Worm (Caenorhabditis elegans): Measurements from ENCODE around the gene F41B4.3.

Gene F41B4.3

ce11 chrX:6853318-6853717 lies 17.4 kb upstream of the F41B4.3 start, which contains the start of gene rig-3:
Gene rig-3 (plus strand): TSS chrX:6853618.
- no peak for TF ChIP-seq ama-1 (optimal IDR thresholded peaks at IDR 0.05)
- no peak for TF ChIP-seq B0310.2 (tag; optimal IDR thresholded peaks at IDR 0.05)
- no peak for TF ChIP-seq hmg-4 (GFP tag; optimal IDR thresholded peaks at IDR 0.05)
- TF ChIP-seq tbx-11 (GFP tag; IDR thresholded peaks at IDR 0.05): no peak
- TF ChIP-seq F13C5.2 (tag; optimal IDR thresholded peaks at IDR 0.05): no peak
- no peak for TF ChIP-seq pes-1 (GFP tag; IDR thresholded peaks at IDR 0.05)
- TF ChIP-seq ceh-36 (tag; optimal IDR thresholded peaks at IDR 0.05): no peak
- no peak for TF ChIP-seq aly-1 (tag; optimal IDR thresholded peaks at IDR 0.05)
- TF ChIP-seq ets-7 (tag; optimal IDR thresholded peaks at IDR 0.05): no peak
- no peak for TF ChIP-seq flt-1 (GFP tag; IDR thresholded peaks at IDR 0.05)
- TF ChIP-seq scrt-1 (GFP tag; IDR thresholded peaks at IDR 0.05): no peak
- TF ChIP-seq sea-1 (GFP tag; conservative IDR thresholded peaks at IDR 0.05): no peak

- TF ChIP-seq tra-4 (tag; optimal IDR thresholded peaks at IDR 0.05) (no peak), F13C5.2 (tag; optimal IDR thresholded peaks at IDR 0.05) (no peak), tbx-11 (GFP tag; IDR thresholded peaks at IDR 0.05) (no peak), hmg-4 (GFP tag; optimal IDR thresholded peaks at IDR 0.05) (no peak), scrt-1 (GFP tag; IDR thresholded peaks at IDR 0.05) (no peak), aly-1 (tag; optimal IDR thresholded peaks at IDR 0.05) (no peak), ceh-13 (GFP tag; optimal IDR thresholded peaks at IDR 0.05) (no peak), sea-1 (GFP tag; conservative IDR thresholded peaks at IDR 0.05) (no peak), tbx-37 (GFP tag; conservative IDR thresholded peaks at IDR 0.05) (no peak), flt-1 (GFP tag; IDR thresholded peaks at IDR 0.05) (no peak), ets-7 (tag; optimal IDR thresholded peaks at IDR 0.05) (no peak)
Measured at ce11 chrX:6850412-6850811, 14.5 kb upstream of the F41B4.3 start.

ce11 chrX:6848596-6848995 lies 12.7 kb upstream of the F41B4.3 start:
- TF ChIP-seq sea-1 (GFP tag; conservative IDR thresholded peaks at IDR 0.05) (no peak), tbx-37 (GFP tag; conservative IDR thresholded peaks at IDR 0.05) (no peak), hmg-4 (GFP tag; optimal IDR thresholded peaks at IDR 0.05) (no peak), ceh-36 (tag; optimal IDR thresholded peaks at IDR 0.05) (no peak), B0310.2 (tag; optimal IDR thresholded peaks at IDR 0.05) (no peak), flt-1 (GFP tag; IDR thresholded peaks at IDR 0.05) (no peak), F13C5.2 (tag; optimal IDR thresholded peaks at IDR 0.05) (no peak), hnd-1 (tag; optimal IDR thresholded peaks at IDR 0.05) (no peak), pes-1 (GFP tag; IDR thresholded peaks at IDR 0.05) (no peak), tra-4 (tag; optimal IDR thresholded peaks at IDR 0.05) (no peak), aly-1 (tag; optimal IDR thresholded peaks at IDR 0.05) (no peak)

ce11 chrX:6845934-6846333 lies 10.0 kb upstream of the F41B4.3 start, which contains the start of gene C53B7.2:
Gene C53B7.2 (plus strand): TSS chrX:6846234.
- TF ChIP-seq sea-1 (GFP tag; conservative IDR thresholded peaks at IDR 0.05) (no peak), pes-1 (GFP tag; IDR thresholded peaks at IDR 0.05) (no peak), tbx-37 (GFP tag; conservative IDR thresholded peaks at IDR 0.05) (no peak), hmg-4 (GFP tag; optimal IDR thresholded peaks at IDR 0.05) (no peak), hnd-1 (tag; optimal IDR thresholded peaks at IDR 0.05) (no peak), tbx-11 (GFP tag; IDR thresholded peaks at IDR 0.05) (no peak), tra-4 (tag; optimal IDR thresholded peaks at IDR 0.05) (no peak), ceh-36 (tag; optimal IDR thresholded peaks at IDR 0.05) (no peak), ets-7 (tag; optimal IDR thresholded peaks at IDR 0.05) (no peak), F13C5.2 (tag; optimal IDR thresholded peaks at IDR 0.05) (no peak), ama-1 (optimal IDR thresholded peaks at IDR 0.05) (no peak), aly-1 (tag; optimal IDR thresholded peaks at IDR 0.05) (no peak), B0310.2 (tag; optimal IDR thresholded peaks at IDR 0.05) (no peak), hmbx-1 (tag; optimal IDR thresholded peaks at IDR 0.05) (no peak), flt-1 (GFP tag; IDR thresholded peaks at IDR 0.05) (no peak), scrt-1 (GFP tag; IDR thresholded peaks at IDR 0.05) (no peak), ceh-13 (GFP tag; optimal IDR thresholded peaks at IDR 0.05) (no peak)

ce11 chrX:6844394-6845072 lies 8.6 kb upstream of the F41B4.3 start, which contains the start of gene C53B7.3:
Gene C53B7.3 (plus strand): TSS chrX:6844755.
- TF ChIP-seq ets-7 (tag; optimal IDR thresholded peaks at IDR 0.05) (no peak), aly-1 (tag; optimal IDR thresholded peaks at IDR 0.05) (no peak)

- peak; percentile 42 for TF ChIP-seq F13C5.2 (tag; optimal IDR thresholded peaks at IDR 0.05)
- TF ChIP-seq flt-1 (GFP tag; IDR thresholded peaks at IDR 0.05): no peak
- no peak for TF ChIP-seq tbx-11 (GFP tag; IDR thresholded peaks at IDR 0.05)
- TF ChIP-seq aly-1 (tag; optimal IDR thresholded peaks at IDR 0.05): no peak
- no peak for TF ChIP-seq hnd-1 (tag; optimal IDR thresholded peaks at IDR 0.05)
Measured at ce11 chrX:6840670-6841308, 4.9 kb upstream of the F41B4.3 start, which contains the start of the genes glr-6 and asg-2. Gene glr-6 (minus strand): TSS chrX:6840720. Gene asg-2 (plus strand): TSS chrX:6841258.

- TF ChIP-seq scrt-1 (GFP tag; IDR thresholded peaks at IDR 0.05): no peak
- no peak for TF ChIP-seq ama-1 (optimal IDR thresholded peaks at IDR 0.05)
- no peak for TF ChIP-seq F13C5.2 (tag; optimal IDR thresholded peaks at IDR 0.05)
- TF ChIP-seq sea-1 (GFP tag; conservative IDR thresholded peaks at IDR 0.05): no peak
- no peak for TF ChIP-seq flt-1 (GFP tag; IDR thresholded peaks at IDR 0.05)
- no peak for TF ChIP-seq hnd-1 (tag; optimal IDR thresholded peaks at IDR 0.05)
- no peak for TF ChIP-seq hmbx-1 (tag; optimal IDR thresholded peaks at IDR 0.05)
- TF ChIP-seq hmg-4 (GFP tag; optimal IDR thresholded peaks at IDR 0.05): no peak
- no peak for TF ChIP-seq tbx-11 (GFP tag; IDR thresholded peaks at IDR 0.05)
- TF ChIP-seq aly-1 (tag; optimal IDR thresholded peaks at IDR 0.05): no peak
- no peak for TF ChIP-seq tra-4 (tag; optimal IDR thresholded peaks at IDR 0.05)
- no peak for TF ChIP-seq B0310.2 (tag; optimal IDR thresholded peaks at IDR 0.05)
- no peak for TF ChIP-seq tbx-37 (GFP tag; conservative IDR thresholded peaks at IDR 0.05)
- TF ChIP-seq pes-1 (GFP tag; IDR thresholded peaks at IDR 0.05): no peak
- no peak for TF ChIP-seq ets-7 (tag; optimal IDR thresholded peaks at IDR 0.05)
- TF ChIP-seq ceh-13 (GFP tag; optimal IDR thresholded peaks at IDR 0.05): no peak
Measured at ce11 chrX:6835166-6835565, 749 bp downstream of the F41B4.3 start, which contains the start of gene F41B4.2. Gene F41B4.2 (minus strand): TSS chrX:6835266.
